Worm (Caenorhabditis elegans) whole organism, late embryonic: Measurements from ENCODE around the gene F45D3.2.

Source experiments
- fkh-6 ChIP-seq: sonication (generic microtip); optimal IDR thresholded peaks from 2 replicates; lab custom pipeline; 2016; ENCODE audit warnings: missing genetic modification characterization, missing compliant biosample characterization
- pqm-1 ChIP-seq: sonication (generic microtip); optimal IDR thresholded peaks from 2 replicates; lab custom pipeline; 2016; ENCODE audit warnings: missing genetic modification characterization, missing compliant biosample characterization

DNA sequence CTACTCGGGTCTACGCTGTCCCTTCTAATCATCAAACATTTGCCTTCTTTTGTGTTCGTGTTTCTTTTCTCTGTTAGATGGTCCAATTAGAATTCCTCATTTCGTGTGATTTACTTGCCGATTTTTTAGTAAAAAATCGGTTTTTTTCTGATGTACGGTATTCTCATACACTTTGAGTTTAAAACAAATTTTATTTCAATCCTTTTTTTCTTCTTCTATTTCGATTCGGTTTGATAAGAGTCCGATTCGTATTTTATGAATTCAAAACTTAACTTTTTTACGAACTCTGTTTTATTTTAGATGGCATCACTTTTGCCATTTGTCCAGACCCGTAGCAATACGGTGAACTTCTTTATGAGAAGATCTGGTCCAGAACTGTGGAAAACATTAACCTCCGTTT is 22.3 kb downstream of the F45D3.2 start, which contains the start of gene mrps-5:
- no peak for TF ChIP-seq fkh-6
- TF ChIP-seq pqm-1 (tag; lab: Kevin White, UChicago): no peak
